Worm (Caenorhabditis elegans) whole organism, midembryonic: ENCODE measurements around the gene cpf-1.

Source experiments
- T22C8.4 ChIP-seq: fragments of 200-800 bp; sonication (Bioruptor generic); IDR thresholded peaks from 2 replicates; pipeline ENCODE4 v1.3.6; 2022; ENCODE audit warnings: missing genetic modification characterization, missing compliant biosample characterization
- cog-1 ChIP-seq: sonication (generic microtip); optimal IDR thresholded peaks from 2 replicates; lab custom pipeline; 2016; ENCODE audit warnings: missing genetic modification characterization, missing compliant biosample characterization
- flt-1 ChIP-seq: fragments of 200-800 bp; sonication (Bioruptor generic); IDR thresholded peaks from 2 replicates; pipeline ENCODE4 v1.3.6; 2022; ENCODE audit warnings: missing genetic modification characterization, missing compliant biosample characterization
- klf-2 ChIP-seq: fragments of 200-800 bp; sonication (Bioruptor generic); conservative IDR thresholded peaks from 2 replicates; pipeline ENCODE4 v1.3.6; 2022; ENCODE audit warnings: missing genetic modification reagents, missing genetic modification characterization, missing compliant biosample characterization
- med-1 ChIP-seq: sonication (generic microtip); optimal IDR thresholded peaks from 2 replicates; lab custom pipeline; 2017; ENCODE audit warnings: missing genetic modification characterization, mild to moderate bottlenecking, missing compliant biosample characterization, antibody characterized with exemption, missing genetic modification reagents; ENCODE audit not compliant: insufficient read depth
- ref-1 ChIP-seq: fragments of 200-800 bp; sonication (Bioruptor generic); conservative IDR thresholded peaks from 2 replicates; pipeline ENCODE4 v1.3.6; 2022; ENCODE audit warnings: missing genetic modification reagents, missing genetic modification characterization, missing compliant biosample characterization
- tab-1 ChIP-seq: fragments of 200-800 bp; sonication (Bioruptor generic); IDR thresholded peaks from 2 replicates; pipeline ENCODE4 v1.3.6; 2022; ENCODE audit warnings: missing genetic modification characterization, missing compliant biosample characterization
- ztf-23 ChIP-seq: fragments of 200-800 bp; sonication (Bioruptor generic); IDR thresholded peaks from 2 replicates; pipeline ENCODE4 v1.3.6; 2022; ENCODE audit warnings: missing genetic modification reagents, missing genetic modification characterization, missing compliant biosample characterization
- ztf-29 ChIP-seq: fragments of 200-800 bp; sonication (Bioruptor generic); IDR thresholded peaks from 2 replicates; pipeline ENCODE4 v1.3.6; 2022; ENCODE audit warnings: missing genetic modification reagents, missing genetic modification characterization, missing compliant biosample characterization

cpf-1 gene

DNA sequence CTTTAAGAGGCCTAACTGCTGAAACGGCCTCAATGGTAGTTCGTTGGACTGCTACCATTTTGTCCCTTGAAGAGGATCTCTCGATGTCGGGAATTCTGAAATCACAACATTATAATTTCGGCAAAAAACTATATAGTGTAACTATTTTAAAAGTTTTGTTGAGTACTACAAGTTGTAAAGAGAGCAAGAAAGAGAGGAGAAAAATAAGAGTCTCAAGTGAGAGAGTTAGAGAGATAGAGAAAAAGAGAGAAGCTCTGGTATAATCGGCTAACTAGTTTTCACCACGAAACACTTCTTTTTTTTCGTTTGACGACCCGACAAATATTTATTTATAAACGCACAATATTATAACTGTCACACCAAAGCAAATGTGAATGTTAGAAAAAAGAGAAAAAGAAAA lies 35.4 kb upstream of the cpf-1 start, which contains the start of gene vab-9:
Gene vab-9, minus strand, starts transcription at position 101 of the 400 bp plus-strand sequence.
- TF ChIP-seq med-1 (GFP tag; lab: Kevin White, UChicago) (no peak), klf-2 (no peak), ztf-29 (no peak), T22C8.4 (GFP tag; lab: Robert Waterston, UW) (no peak), ref-1 (GFP tag; lab: Robert Waterston, UW) (no peak), ztf-23 (no peak), cog-1 (tag; lab: Kevin White, UChicago) (no peak), flt-1 (GFP tag; lab: Robert Waterston, UW) (no peak), tab-1 (no peak)

ce11 chrII:8634386-8634785 lies 32.1 kb upstream of the cpf-1 start, which contains the start of gene cutl-12:
Gene cutl-12, minus strand, starts transcription at chrII:8634486.
- TF ChIP-seq ref-1 (GFP tag; lab: Robert Waterston, UW): no peak
- TF ChIP-seq cog-1 (tag; lab: Kevin White, UChicago): no peak
- no peak for TF ChIP-seq ztf-29
- TF ChIP-seq T22C8.4 (GFP tag; lab: Robert Waterston, UW): no peak
- no peak for TF ChIP-seq klf-2
- TF ChIP-seq tab-1: no peak
- TF ChIP-seq ztf-23: no peak
- TF ChIP-seq flt-1 (GFP tag; lab: Robert Waterston, UW): no peak
- TF ChIP-seq med-1 (GFP tag; lab: Kevin White, UChicago): no peak

DNA sequence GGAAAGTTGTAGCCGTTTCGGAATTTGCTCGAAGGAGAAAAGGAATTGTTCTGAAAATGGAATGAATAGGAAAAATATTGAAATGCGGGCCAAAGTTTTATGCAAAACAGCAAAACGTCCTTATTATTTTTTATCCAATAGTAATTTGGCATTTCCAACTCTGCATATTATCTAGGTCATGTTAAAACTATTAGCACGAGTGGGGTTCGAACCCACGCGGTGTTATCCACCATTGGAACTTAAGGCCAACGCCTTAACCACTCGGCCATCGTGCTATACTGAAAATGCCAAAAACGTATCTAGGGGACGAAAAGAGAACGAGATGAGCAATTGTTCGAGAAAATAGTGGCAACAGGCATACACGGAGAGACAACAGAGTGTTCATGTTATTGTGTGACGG lies 29.5 kb upstream of the cpf-1 start:
- TF ChIP-seq tab-1 (no peak), med-1 (GFP tag; lab: Kevin White, UChicago) (no peak), cog-1 (tag; lab: Kevin White, UChicago) (no peak), ref-1 (GFP tag; lab: Robert Waterston, UW) (no peak), flt-1 (GFP tag; lab: Robert Waterston, UW) (no peak)

ce11 chrII:8630088-8630487 lies 27.8 kb upstream of the cpf-1 start, which contains the start of gene T22C8.6:
Gene T22C8.6, minus strand, starts transcription at chrII:8630281.
- TF ChIP-seq ref-1 (GFP tag; lab: Robert Waterston, UW) (no peak), ztf-29 (no peak), ztf-23 (no peak), T22C8.4 (GFP tag; lab: Robert Waterston, UW) (no peak), cog-1 (tag; lab: Kevin White, UChicago) (no peak), flt-1 (GFP tag; lab: Robert Waterston, UW) (no peak), klf-2 (no peak), tab-1 (no peak), med-1 (GFP tag; lab: Kevin White, UChicago) (no peak)

- no peak for TF ChIP-seq ref-1 (GFP tag; lab: Robert Waterston, UW)
- TF ChIP-seq T22C8.4 (GFP tag; lab: Robert Waterston, UW): no peak
- TF ChIP-seq ztf-23: no peak
- no peak for TF ChIP-seq klf-2
- no peak for TF ChIP-seq med-1 (GFP tag; lab: Kevin White, UChicago)
- TF ChIP-seq ztf-29: no peak
- no peak for TF ChIP-seq flt-1 (GFP tag; lab: Robert Waterston, UW)
- TF ChIP-seq cog-1 (tag; lab: Kevin White, UChicago): no peak
- no peak for TF ChIP-seq tab-1
Measured at ce11 chrII:8627907-8628306, 25.7 kb upstream of the cpf-1 start.

- no peak for TF ChIP-seq flt-1 (GFP tag; lab: Robert Waterston, UW)
- TF ChIP-seq ref-1 (GFP tag; lab: Robert Waterston, UW): no peak
- no peak for TF ChIP-seq ztf-23
- TF ChIP-seq cog-1 (tag; lab: Kevin White, UChicago): no peak
- no peak for TF ChIP-seq med-1 (GFP tag; lab: Kevin White, UChicago)
- TF ChIP-seq T22C8.4 (GFP tag; lab: Robert Waterston, UW): no peak
- no peak for TF ChIP-seq klf-2
- no peak for TF ChIP-seq ztf-29
- no peak for TF ChIP-seq tab-1
Measured at ce11 chrII:8626598-8626997, 24.4 kb upstream of the cpf-1 start.

- TF ChIP-seq tab-1 (no peak), ref-1 (GFP tag; lab: Robert Waterston, UW) (no peak), ztf-29 (no peak), med-1 (GFP tag; lab: Kevin White, UChicago) (no peak), T22C8.4 (GFP tag; lab: Robert Waterston, UW) (no peak), cog-1 (tag; lab: Kevin White, UChicago) (no peak), flt-1 (GFP tag; lab: Robert Waterston, UW) (no peak), ztf-23 (no peak), klf-2 (no peak)
Measured at ce11 chrII:8625163-8625562, 22.9 kb upstream of the cpf-1 start, which contains the start of gene sptf-2. Gene sptf-2, plus strand, starts transcription at chrII:8625459.

DNA sequence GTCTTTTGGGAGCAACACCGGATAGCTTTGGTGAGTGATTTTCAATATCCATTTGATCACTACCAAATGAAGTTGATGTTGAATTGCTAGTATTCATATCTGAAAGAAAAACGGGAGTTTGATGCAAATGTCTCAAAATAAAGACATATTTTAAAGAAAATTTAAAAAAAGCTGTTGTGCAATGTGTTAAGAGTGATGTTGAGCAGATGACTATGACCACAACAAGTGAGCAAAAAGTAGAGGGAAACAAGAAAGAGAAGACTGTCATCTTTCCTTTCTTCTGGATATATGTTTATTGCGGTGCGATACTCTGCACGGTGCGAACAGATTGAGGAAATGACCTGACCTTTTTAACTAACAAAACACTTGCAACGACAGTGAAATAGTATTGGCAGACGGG lies 21.2 kb upstream of the cpf-1 start, which contains the start of gene T22C8.4:
Gene T22C8.4, minus strand, starts transcription at position 101 of the 400 bp plus-strand sequence.
- TF ChIP-seq flt-1 (GFP tag; lab: Robert Waterston, UW) (no peak), ref-1 (GFP tag; lab: Robert Waterston, UW) (no peak), ztf-29 (no peak), tab-1 (no peak), ztf-23 (no peak)

DNA sequence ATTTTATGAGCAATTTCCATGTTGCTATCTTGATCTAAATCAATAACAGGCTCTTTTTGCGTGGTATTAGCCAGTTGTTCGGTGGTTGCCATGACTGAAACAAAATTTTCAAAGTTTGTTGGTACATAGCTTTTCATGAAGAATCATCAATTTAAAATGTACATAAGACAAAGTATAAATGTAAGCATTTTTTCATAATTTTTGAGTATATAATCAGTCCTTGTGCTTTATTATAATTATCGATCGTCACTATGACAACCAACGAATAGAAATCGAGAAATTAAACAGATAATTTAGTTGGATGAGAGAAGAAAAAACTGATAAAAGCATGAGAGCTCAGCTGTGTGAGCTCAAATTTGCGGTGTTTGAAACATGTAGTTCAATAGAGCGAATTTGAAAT lies 19.6 kb upstream of the cpf-1 start, which contains the start of gene T22C8.3:
Gene T22C8.3, minus strand, starts transcription at position 101 of the 400 bp plus-strand sequence.
- TF ChIP-seq klf-2 (no peak), med-1 (GFP tag; lab: Kevin White, UChicago) (no peak), cog-1 (tag; lab: Kevin White, UChicago) (no peak), T22C8.4 (GFP tag; lab: Robert Waterston, UW) (no peak), ztf-23 (no peak), flt-1 (GFP tag; lab: Robert Waterston, UW) (no peak), tab-1 (no peak), ref-1 (GFP tag; lab: Robert Waterston, UW) (no peak), ztf-29 (no peak)

DNA sequence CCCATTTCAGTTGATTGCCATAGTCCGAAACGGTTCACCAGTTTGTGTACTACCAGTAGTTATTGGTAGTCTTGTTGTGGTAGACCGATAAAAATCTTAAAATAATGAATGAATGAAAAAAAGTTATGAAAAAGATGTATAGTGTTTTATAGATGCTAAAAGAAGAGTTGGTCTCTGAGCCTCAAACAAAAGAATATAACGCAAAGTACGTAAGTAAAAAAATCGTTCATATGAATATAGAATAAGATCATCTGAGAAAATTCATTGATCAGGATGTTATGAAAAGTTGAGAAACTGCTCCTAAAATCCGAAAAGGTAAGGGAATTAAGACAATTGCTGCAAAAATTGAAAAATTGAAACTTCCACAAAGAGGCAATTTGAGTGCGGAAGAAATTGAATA lies 15.3 kb upstream of the cpf-1 start, which contains the start of gene chhy-1:
Gene chhy-1, minus strand, starts transcription at position 101 of the 400 bp plus-strand sequence.
- TF ChIP-seq ztf-29 (no peak), klf-2 (no peak), ztf-23 (no peak), tab-1 (no peak), med-1 (GFP tag; lab: Kevin White, UChicago) (no peak), T22C8.4 (GFP tag; lab: Robert Waterston, UW) (no peak), ref-1 (GFP tag; lab: Robert Waterston, UW) (no peak), cog-1 (tag; lab: Kevin White, UChicago) (no peak), flt-1 (GFP tag; lab: Robert Waterston, UW) (no peak)
